Worm (Caenorhabditis elegans) whole organism, young adult: ENCODE measurements around the gene T02H6.8.

ENCODE experiments used
- B0336.3 ChIP-seq: fragments of 200-800 bp; sonication (Bioruptor generic); IDR thresholded peaks from 2 replicates; pipeline ENCODE4 v1.3.6; 2022; ENCODE audit warnings: missing genetic modification characterization, missing compliant biosample characterization
- ceh-91 ChIP-seq: fragments of 200-800 bp; sonication (Bioruptor generic); IDR thresholded peaks from 2 replicates; pipeline ENCODE4 v1.3.6; 2022; ENCODE audit warnings: missing genetic modification reagents, missing genetic modification characterization, missing compliant biosample characterization
- chd-7 ChIP-seq: sonication (generic microtip); optimal IDR thresholded peaks from 2 replicates; lab custom pipeline; 2016; ENCODE audit warnings: mild to moderate bottlenecking, missing genetic modification characterization, moderate library complexity, missing compliant biosample characterization
- him-1 ChIP-seq: sonication (generic microtip); optimal IDR thresholded peaks from 2 replicates; lab custom pipeline; 2016; ENCODE audit warnings: missing genotype, missing genetic modification reagents, missing genetic modification characterization, missing compliant biosample characterization
- hmg-1.2 ChIP-seq: fragments of 200-800 bp; sonication (Bioruptor generic); IDR thresholded peaks from 2 replicates; pipeline ENCODE4 v1.3.6; 2022; ENCODE audit warnings: missing genetic modification reagents, missing genetic modification characterization, missing compliant biosample characterization
- mcd-1 ChIP-seq: fragments of 200-800 bp; sonication (Bioruptor generic); IDR thresholded peaks from 2 replicates; pipeline ENCODE4 v1.3.6; 2022; ENCODE audit warnings: missing genetic modification reagents, missing genetic modification characterization, missing compliant biosample characterization
- nhr-179 ChIP-seq: sonication (generic microtip); optimal IDR thresholded peaks from 2 replicates; lab custom pipeline; 2016; ENCODE audit warnings: mild to moderate bottlenecking, missing genetic modification characterization, missing compliant biosample characterization
- ztf-18 ChIP-seq: sonication (generic microtip); optimal IDR thresholded peaks from 2 replicates; lab custom pipeline; 2016; ENCODE audit warnings: missing genotype, mild to moderate bottlenecking, missing genetic modification characterization, missing compliant biosample characterization

T02H6.8 gene

ce11 chrII:724004-724403, 43.4 kb downstream of the T02H6.8 start:
- TF ChIP-seq him-1 (tag; lab: Kevin White, UChicago) (no peak), B0336.3 (GFP tag; lab: Robert Waterston, UW) (0 out of 2 replicates have a peak, but pooled peaks have one; percentile 12), nhr-179 (no peak)

ce11 chrII:729931-730330, 49.3 kb downstream of the T02H6.8 start:
- TF ChIP-seq ztf-18 (peak; percentile 32), chd-7 (tag; lab: Kevin White, UChicago) (no peak), hmg-1.2 (peak; percentile 78), ceh-91 (no peak), mcd-1 (GFP tag; lab: Robert Waterston, UW) (peak; percentile 53)
